Worm (Caenorhabditis elegans): ENCODE measurements around the gene bcs-1.
A peak's percentile ranks its signal among the peaks of the same experiment; 100 is the strongest.

Gene bcs-1

ce11 chrII:8587660-8588230 is 16.9 kb downstream of the bcs-1 start:
- TF ChIP-seq hmg-1.2 (GFP tag; IDR thresholded peaks at IDR 0.05): peak; percentile 39; the same call in 1 of the 2 replicates
- no peak for TF ChIP-seq nhr-27 (tag; optimal IDR thresholded peaks at IDR 0.05)

ce11 chrII:8588442-8588841 is 17.6 kb downstream of the bcs-1 start:
- TF ChIP-seq chd-7 (tag; optimal IDR thresholded peaks at IDR 0.05): no peak
- no peak for TF ChIP-seq bed-2 (GFP tag; IDR thresholded peaks at IDR 0.05)
- TF ChIP-seq F10E7.11 (tag; optimal IDR thresholded peaks at IDR 0.05): no peak
- TF ChIP-seq unc-62 (GFP tag; optimal IDR thresholded peaks at IDR 0.05): no peak
- TF ChIP-seq sptf-2 (GFP tag; optimal IDR thresholded peaks at IDR 0.05): no peak
- TF ChIP-seq B0019.2 (GFP tag; conservative IDR thresholded peaks at IDR 0.05): no peak
- TF ChIP-seq mxl-1 (tag; optimal IDR thresholded peaks at IDR 0.05): no peak
- TF ChIP-seq C06A6.2 (GFP tag; conservative IDR thresholded peaks at IDR 0.05): no peak
- TF ChIP-seq atf-7 (tag; optimal IDR thresholded peaks at IDR 0.05): no peak
- TF ChIP-seq hrde-1 (tag; optimal IDR thresholded peaks at IDR 0.05; ENCODE audit: borderline replicate concordance): no peak

ce11 chrII:8589227-8589626 is 18.3 kb downstream of the bcs-1 start:
- TF ChIP-seq hsf-1 (GFP tag; IDR thresholded peaks at IDR 0.05): no peak
- no peak for TF ChIP-seq madf-10 (tag; optimal IDR thresholded peaks at IDR 0.05)
- no peak for TF ChIP-seq F22D6.2 (tag; optimal IDR thresholded peaks at IDR 0.05)
- no peak for TF ChIP-seq hlh-12 (tag; optimal IDR thresholded peaks at IDR 0.05)
- TF ChIP-seq xnd-1 (tag; optimal IDR thresholded peaks at IDR 0.05): no peak
- TF ChIP-seq Y53F4B.3 (GFP tag; IDR thresholded peaks at IDR 0.05): no peak
- TF ChIP-seq gei-17 (GFP tag; optimal IDR thresholded peaks at IDR 0.05): no peak
- no peak for TF ChIP-seq atf-7 (tag; optimal IDR thresholded peaks at IDR 0.05)
- no peak for TF ChIP-seq egrh-3 (GFP tag; IDR thresholded peaks at IDR 0.05)
- TF ChIP-seq ceh-79 (tag; optimal IDR thresholded peaks at IDR 0.05): no peak
- no peak for TF ChIP-seq mcd-1 (GFP tag; IDR thresholded peaks at IDR 0.05)
- TF ChIP-seq ztf-26 (tag; optimal IDR thresholded peaks at IDR 0.05): no peak
- no peak for TF ChIP-seq let-526 (GFP tag; IDR thresholded peaks at IDR 0.05)
- TF ChIP-seq mxl-1 (tag; optimal IDR thresholded peaks at IDR 0.05): no peak
- no peak for TF ChIP-seq repo-1 (tag; optimal IDR thresholded peaks at IDR 0.05)
- no peak for TF ChIP-seq ceh-27 (GFP tag; optimal IDR thresholded peaks at IDR 0.05)
- TF ChIP-seq F33H1.4 (GFP tag; IDR thresholded peaks at IDR 0.05): no peak
- no peak for TF ChIP-seq B0035.1 (tag; optimal IDR thresholded peaks at IDR 0.05)
- TF ChIP-seq T07F8.4 (tag; optimal IDR thresholded peaks at IDR 0.05): no peak
- TF ChIP-seq fkh-3 (tag; optimal IDR thresholded peaks at IDR 0.05): no peak

ce11 chrII:8590684-8591083 is 19.8 kb downstream of the bcs-1 start, which contains the start of gene aptf-4:
Gene aptf-4 (plus strand): TSS chrII:8590984.
- no peak for TF ChIP-seq repo-1 (tag; optimal IDR thresholded peaks at IDR 0.05)

- TF ChIP-seq F55B11.4 (tag; optimal IDR thresholded peaks at IDR 0.05; ENCODE audit: borderline replicate concordance, insufficient read depth) (no peak), F33H1.4 (GFP tag; IDR thresholded peaks at IDR 0.05) (peak; percentile 69), lsl-1 (GFP tag; optimal IDR thresholded peaks at IDR 0.05) (peak; percentile 71), ekl-4 (GFP tag; IDR thresholded peaks at IDR 0.05) (no peak), dox-1 (GFP tag; IDR thresholded peaks at IDR 0.05) (no peak)
Measured at ce11 chrII:8593840-8594625, 23.1 kb downstream of the bcs-1 start, which contains the start of gene aptf-3. Gene aptf-3 (plus strand): TSS chrII:8594190.

Data from whole organism, young adult.